Fruit fly (Drosophila melanogaster): ENCODE measurements around the gene CG9593.

CG9593 gene

dm6 chr3R:15807877-15808381, 5.9 kb downstream of the CG9593 start:
- TF ChIP-seq CG14711 (tag; optimal IDR thresholded peaks at IDR 0.05): no peak
- no peak for TF ChIP-seq pad (GFP tag; optimal IDR thresholded peaks at IDR 0.05)
- no peak for TF ChIP-seq Hr96 (GFP tag; optimal IDR thresholded peaks at IDR 0.05)
- no peak for TF ChIP-seq bab1 (GFP tag; optimal IDR thresholded peaks at IDR 0.05)
- TF ChIP-seq CG5204 (GFP tag; optimal IDR thresholded peaks at IDR 0.05): no peak
- TF ChIP-seq CG7101 (tag; optimal IDR thresholded peaks at IDR 0.05): no peak
- TF ChIP-seq cnc (optimal IDR thresholded peaks at IDR 0.05): no peak
- TF ChIP-seq CG7045 (GFP tag; optimal IDR thresholded peaks at IDR 0.05): no peak
- no peak for TF ChIP-seq CG12768 (GFP tag; optimal IDR thresholded peaks at IDR 0.05)
- TF ChIP-seq CG33017 (tag; optimal IDR thresholded peaks at IDR 0.05): no peak
- TF ChIP-seq Mnt (GFP tag; optimal IDR thresholded peaks at IDR 0.05): no peak
- no peak for TF ChIP-seq CG11617 (GFP tag; optimal IDR thresholded peaks at IDR 0.05)
- no peak for TF ChIP-seq toe (GFP tag; optimal IDR thresholded peaks at IDR 0.05)
- TF ChIP-seq cic (GFP tag; optimal IDR thresholded peaks at IDR 0.05): no peak
- no peak for TF ChIP-seq tj (GFP tag; optimal IDR thresholded peaks at IDR 0.05)
- no peak for TF ChIP-seq ovo (GFP tag; optimal IDR thresholded peaks at IDR 0.05)
- TF ChIP-seq kay (GFP tag; ENCODE audit: borderline replicate concordance): no peak

- TF ChIP-seq Mnt (GFP tag; optimal IDR thresholded peaks at IDR 0.05): no peak
- TF ChIP-seq bab1 (GFP tag; optimal IDR thresholded peaks at IDR 0.05): no peak
- TF ChIP-seq CG33017 (tag; optimal IDR thresholded peaks at IDR 0.05): no peak
- no peak for TF ChIP-seq cnc (optimal IDR thresholded peaks at IDR 0.05)
- no peak for TF ChIP-seq CG7101 (tag; optimal IDR thresholded peaks at IDR 0.05)
- TF ChIP-seq tj (GFP tag; optimal IDR thresholded peaks at IDR 0.05): no peak
- no peak for TF ChIP-seq CG7045 (GFP tag; optimal IDR thresholded peaks at IDR 0.05)
- no peak for TF ChIP-seq kay (GFP tag; ENCODE audit: borderline replicate concordance)
- TF ChIP-seq Clk (GFP tag; optimal IDR thresholded peaks at IDR 0.05): no peak
- TF ChIP-seq CG1620 (GFP tag; optimal IDR thresholded peaks at IDR 0.05): no peak
- TF ChIP-seq pad (GFP tag; optimal IDR thresholded peaks at IDR 0.05): no peak
- TF ChIP-seq CG5204 (GFP tag; optimal IDR thresholded peaks at IDR 0.05): no peak
- no peak for TF ChIP-seq CG14711 (tag; optimal IDR thresholded peaks at IDR 0.05)
- no peak for TF ChIP-seq ovo (GFP tag; optimal IDR thresholded peaks at IDR 0.05)
These were observed 8.3 kb downstream of the CG9593 start for dm6 chr3R:15810369-15810768.

DNA sequence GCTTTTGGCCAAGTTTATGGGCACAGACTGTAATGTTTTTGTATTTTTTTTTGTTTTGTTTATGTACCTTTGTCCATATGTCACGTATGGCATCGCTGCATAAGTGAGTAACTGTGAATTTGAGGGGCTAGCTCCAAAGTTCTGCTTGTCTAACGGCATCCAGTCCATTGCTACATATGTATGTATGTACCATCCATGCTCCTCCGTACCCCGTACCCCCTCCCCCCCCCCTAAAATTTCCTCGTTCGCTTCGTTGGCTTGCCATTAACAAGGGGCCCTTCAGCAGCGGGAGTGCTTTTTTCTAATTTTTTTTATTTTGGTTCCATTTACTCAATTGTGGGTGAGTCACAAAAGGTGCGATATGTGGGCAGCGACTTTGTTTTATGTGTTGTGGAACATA, 12.1 kb downstream of the CG9593 start:
- TF ChIP-seq bab1 (GFP tag; optimal IDR thresholded peaks at IDR 0.05) (peak; percentile 31), Mnt (GFP tag; optimal IDR thresholded peaks at IDR 0.05) (no peak)

- TF ChIP-seq CG7101 (tag; optimal IDR thresholded peaks at IDR 0.05) (no peak), Hr96 (GFP tag; optimal IDR thresholded peaks at IDR 0.05) (no peak), CG1620 (GFP tag; optimal IDR thresholded peaks at IDR 0.05) (no peak), Crg-1 (GFP tag; optimal IDR thresholded peaks at IDR 0.05) (no peak), CG12768 (GFP tag; optimal IDR thresholded peaks at IDR 0.05) (no peak), pad (GFP tag; optimal IDR thresholded peaks at IDR 0.05) (no peak), CG11617 (GFP tag; optimal IDR thresholded peaks at IDR 0.05) (no peak), Clk (GFP tag; optimal IDR thresholded peaks at IDR 0.05) (no peak), CG33017 (tag; optimal IDR thresholded peaks at IDR 0.05) (no peak), cic (GFP tag; optimal IDR thresholded peaks at IDR 0.05) (no peak), bab1 (GFP tag; optimal IDR thresholded peaks at IDR 0.05) (no peak), toe (GFP tag; optimal IDR thresholded peaks at IDR 0.05) (no peak), CG5204 (GFP tag; optimal IDR thresholded peaks at IDR 0.05) (no peak)
These were observed 14.2 kb downstream of the CG9593 start for dm6 chr3R:15816276-15816675.

DNA sequence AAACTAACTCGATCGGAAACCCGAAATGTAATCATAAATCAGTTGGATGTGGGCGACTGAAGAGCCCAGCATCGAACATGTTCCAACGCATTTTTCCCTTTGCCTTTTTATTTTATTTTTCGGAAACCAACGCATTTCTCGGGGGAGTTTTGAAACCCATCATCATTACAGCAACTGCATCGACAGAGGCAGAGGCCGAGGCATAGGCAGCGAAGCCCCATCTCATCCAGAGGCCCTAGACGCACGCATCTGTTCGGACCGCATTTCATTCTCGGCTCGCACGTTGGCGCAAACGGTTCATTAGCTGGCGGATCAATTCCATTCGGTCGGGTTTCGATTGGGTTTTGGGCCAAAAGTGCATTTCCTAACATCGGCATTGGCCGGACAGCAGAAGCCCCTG, 23.4 kb downstream of the CG9593 start, which contains the start of gene CG4576:
CG4576 (plus strand) TSS at position 227 of the 400 bp plus-strand sequence.
- TF ChIP-seq Mnt (GFP tag; optimal IDR thresholded peaks at IDR 0.05) (no peak), toe (GFP tag; optimal IDR thresholded peaks at IDR 0.05) (no peak), CG7101 (tag; optimal IDR thresholded peaks at IDR 0.05) (no peak), CG14711 (tag; optimal IDR thresholded peaks at IDR 0.05) (no peak), CG5204 (GFP tag; optimal IDR thresholded peaks at IDR 0.05) (no peak)

DNA sequence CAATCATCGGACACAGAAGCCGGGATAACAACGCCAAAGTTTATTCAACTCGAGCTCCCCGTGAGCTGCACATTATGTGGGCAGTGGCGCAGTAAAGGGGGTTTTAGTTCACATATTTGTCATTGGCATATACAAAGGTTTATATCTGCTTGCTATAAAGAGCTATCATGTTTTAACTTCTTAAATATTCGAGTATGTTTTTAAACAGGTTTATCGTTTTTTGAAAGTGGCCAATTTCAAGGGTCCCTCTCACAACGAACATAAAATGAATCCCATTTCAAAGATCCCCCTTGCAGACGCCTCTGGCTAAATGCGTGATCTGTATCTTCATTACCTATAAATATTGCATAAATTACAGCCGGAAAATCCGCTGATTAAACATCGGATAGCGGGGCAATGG, 25.5 kb downstream of the CG9593 start:
- TF ChIP-seq CG11617 (GFP tag; optimal IDR thresholded peaks at IDR 0.05) (no peak), toe (GFP tag; optimal IDR thresholded peaks at IDR 0.05) (no peak), kay (GFP tag; ENCODE audit: borderline replicate concordance) (peak; percentile 20), CG1620 (GFP tag; optimal IDR thresholded peaks at IDR 0.05) (no peak)

- TF ChIP-seq CG7045 (GFP tag; optimal IDR thresholded peaks at IDR 0.05): no peak
- no peak for TF ChIP-seq cic (GFP tag; optimal IDR thresholded peaks at IDR 0.05)
- TF ChIP-seq CG5204 (GFP tag; optimal IDR thresholded peaks at IDR 0.05): no peak
- no peak for TF ChIP-seq CG11617 (GFP tag; optimal IDR thresholded peaks at IDR 0.05)
- TF ChIP-seq tj (GFP tag; optimal IDR thresholded peaks at IDR 0.05): no peak
- no peak for TF ChIP-seq CG12768 (GFP tag; optimal IDR thresholded peaks at IDR 0.05)
- TF ChIP-seq Clk (GFP tag; optimal IDR thresholded peaks at IDR 0.05): no peak
- TF ChIP-seq CG1620 (GFP tag; optimal IDR thresholded peaks at IDR 0.05): no peak
These were observed 30.4 kb downstream of the CG9593 start, which contains the start of gene rec for dm6 chr3R:15832525-15832924. Gene rec, minus strand, starts transcription at chr3R:15832632.

Data from whole organism, adult.